Worm (Caenorhabditis elegans) whole organism, L1 larva: ENCODE results near the gene npp-9.
"Not testable (repeated sequence)": the region's sequence is repeated elsewhere in the genome, so short reads cannot be mapped to it uniquely, and the experiment has no call there.

Experiments used
- F16B12.6 ChIP-seq: fragments of 150-350 bp; optimal IDR thresholded peaks from 2 replicates; lab custom pipeline; 2014; ENCODE audit warnings: missing biosample characterization, missing genetic modification characterization
- Y116A8C.19 ChIP-seq: sonication (generic microtip); optimal IDR thresholded peaks from 2 replicates; lab custom pipeline; 2016; ENCODE audit warnings: missing compliant biosample characterization, missing genetic modification characterization, borderline replicate concordance
- blmp-1 ChIP-seq: fragments of 150-350 bp; optimal IDR thresholded peaks from 2 replicates; lab custom pipeline; 2014; ENCODE audit warnings: missing biosample characterization, missing genetic modification characterization
- efl-1 ChIP-seq, 4 experiments: fragments of 150-350 bp; optimal IDR thresholded peaks in 3 of 4; peaks in 1 of 4; 1 replicate in 1 of 4; 2 replicates in 3 of 4; lab custom pipeline; 2014; ENCODE audit warnings: missing biosample characterization in 2 of 4, missing genetic modification characterization in 2 of 4, missing genetic modification reagents in 2 of 4
- efl-3 ChIP-seq: fragments of 200-800 bp; sonication (Bioruptor generic); optimal IDR thresholded peaks from 2 replicates; lab custom pipeline; 2018; ENCODE audit warnings: mild to moderate bottlenecking, missing genetic modification characterization, missing compliant biosample characterization
- elt-3 ChIP-seq, 6 experiments: fragments of 150-350 bp in 1 of 6; sonication (generic microtip); optimal IDR thresholded peaks; 2 replicates each; lab custom pipeline; 2017 to 2018; ENCODE audit warnings: missing biosample characterization in 6 of 6, missing genetic modification characterization in 6 of 6, inconsistent platforms in 1 of 6
- fkh-4 ChIP-seq: sonication (generic microtip); optimal IDR thresholded peaks from 2 replicates; lab custom pipeline; 2016; ENCODE audit warnings: missing compliant biosample characterization, missing genetic modification characterization, borderline replicate concordance
- fos-1 ChIP-seq: fragments of 150-350 bp; optimal IDR thresholded peaks from 2 replicates; lab custom pipeline; 2014; ENCODE audit warnings: missing biosample characterization, missing genetic modification characterization
- hlh-17 ChIP-seq: fragments of 200-800 bp; sonication (Bioruptor generic); optimal IDR thresholded peaks from 2 replicates; lab custom pipeline; 2018; ENCODE audit warnings: missing genetic modification characterization, mild to moderate bottlenecking, missing compliant biosample characterization, moderate library complexity, borderline replicate concordance
- lin-15B ChIP-seq: fragments of 150-350 bp; sonication (generic microtip); optimal IDR thresholded peaks from 3 replicates; lab custom pipeline; 2014; ENCODE audit warnings: missing biosample characterization, missing genetic modification characterization
- lin-35 ChIP-seq, 2 experiments: fragments of 150-350 bp; optimal IDR thresholded peaks; 2 replicates each; lab custom pipeline; 2014; ENCODE audit warnings: missing biosample characterization in 2 of 2, missing genetic modification characterization in 2 of 2, missing genetic modification reagents in 2 of 2
- lsy-2 ChIP-seq, 2 experiments: fragments of 150-350 bp; optimal IDR thresholded peaks; 2 replicates each; lab custom pipeline; 2014; ENCODE audit warnings: missing biosample characterization in 2 of 2, missing genetic modification characterization in 2 of 2
- mab-9 ChIP-seq: fragments of 200-800 bp; sonication (Bioruptor generic); IDR thresholded peaks from 2 replicates; pipeline ENCODE4 v1.3.6; 2022; ENCODE audit warnings: missing genetic modification reagents, missing genetic modification characterization, missing compliant biosample characterization
- mdl-1 ChIP-seq, 2 experiments: fragments of 150-350 bp; optimal IDR thresholded peaks; 2 replicates each; lab custom pipeline; 2014 to 2017; ENCODE audit warnings: missing biosample characterization in 2 of 2, missing genetic modification characterization in 2 of 2, inconsistent platforms in 1 of 2
- nhr-19 ChIP-seq: fragments of 200-800 bp; sonication (Bioruptor generic); conservative IDR thresholded peaks from 2 replicates; pipeline ENCODE4 v1.3.6; 2022; ENCODE audit warnings: missing genetic modification characterization, missing compliant biosample characterization
- nhr-85 ChIP-seq: sonication (generic microtip); peaks from one replicate; lab custom pipeline; 2016; ENCODE audit warnings: missing genetic modification characterization, inconsistent platforms, missing compliant biosample characterization
- pag-3 ChIP-seq: sonication (generic microtip); optimal IDR thresholded peaks from 2 replicates; lab custom pipeline; 2017; ENCODE audit warnings: missing genetic modification characterization, mild to moderate bottlenecking, missing compliant biosample characterization, antibody characterized with exemption, borderline replicate concordance; ENCODE audit not compliant: insufficient read depth
- pax-3 ChIP-seq: fragments of 200-800 bp; sonication (Bioruptor generic); optimal IDR thresholded peaks from 2 replicates; lab custom pipeline; 2018; ENCODE audit warnings: mild to moderate bottlenecking, missing genetic modification characterization, moderate library complexity, missing compliant biosample characterization
- skn-1 ChIP-seq: fragments of 150-350 bp; optimal IDR thresholded peaks from 2 replicates; lab custom pipeline; 2014; ENCODE audit warnings: missing biosample characterization, missing genetic modification characterization
- snpc-4 ChIP-seq: fragments of 150-350 bp; optimal IDR thresholded peaks from 2 replicates; lab custom pipeline; 2014; ENCODE audit warnings: missing biosample characterization, missing genetic modification characterization
- sox-4 ChIP-seq: sonication (generic microtip); optimal IDR thresholded peaks from 2 replicates; lab custom pipeline; 2016; ENCODE audit warnings: missing genetic modification characterization, missing compliant biosample characterization
- sup-37 ChIP-seq: fragments of 200-800 bp; sonication (Bioruptor generic); optimal IDR thresholded peaks from 2 replicates; lab custom pipeline; 2018; ENCODE audit warnings: mild to moderate bottlenecking, missing genetic modification characterization, missing compliant biosample characterization
- tlp-1 ChIP-seq: fragments of 150-350 bp; optimal IDR thresholded peaks from 2 replicates; lab custom pipeline; 2014; ENCODE audit warnings: missing biosample characterization, missing genetic modification characterization
- unc-62 ChIP-seq: fragments of 150-350 bp; optimal IDR thresholded peaks from 2 replicates; lab custom pipeline; 2014; ENCODE audit warnings: missing biosample characterization, missing genetic modification reagents, missing genetic modification characterization
- xbp-1 ChIP-seq: sonication (generic microtip); optimal IDR thresholded peaks from 2 replicates; lab custom pipeline; 2016; ENCODE audit warnings: missing genetic modification characterization, missing compliant biosample characterization
- zag-1 ChIP-seq: fragments of 150-350 bp; optimal IDR thresholded peaks from 2 replicates; lab custom pipeline; 2014; ENCODE audit warnings: missing biosample characterization, missing genetic modification characterization
- ztf-11 ChIP-seq, 2 experiments: sonication (generic microtip); optimal IDR thresholded peaks; 2 replicates each; lab custom pipeline; 2016 to 2017; ENCODE audit warnings: missing genetic modification characterization in 2 of 2, missing biosample characterization in 1 of 2, missing compliant biosample characterization in 1 of 2
- ztf-4 ChIP-seq: fragments of 150-350 bp; optimal IDR thresholded peaks from 2 replicates; lab custom pipeline; 2014; ENCODE audit warnings: missing biosample characterization, missing genetic modification characterization

npp-9 gene

DNA sequence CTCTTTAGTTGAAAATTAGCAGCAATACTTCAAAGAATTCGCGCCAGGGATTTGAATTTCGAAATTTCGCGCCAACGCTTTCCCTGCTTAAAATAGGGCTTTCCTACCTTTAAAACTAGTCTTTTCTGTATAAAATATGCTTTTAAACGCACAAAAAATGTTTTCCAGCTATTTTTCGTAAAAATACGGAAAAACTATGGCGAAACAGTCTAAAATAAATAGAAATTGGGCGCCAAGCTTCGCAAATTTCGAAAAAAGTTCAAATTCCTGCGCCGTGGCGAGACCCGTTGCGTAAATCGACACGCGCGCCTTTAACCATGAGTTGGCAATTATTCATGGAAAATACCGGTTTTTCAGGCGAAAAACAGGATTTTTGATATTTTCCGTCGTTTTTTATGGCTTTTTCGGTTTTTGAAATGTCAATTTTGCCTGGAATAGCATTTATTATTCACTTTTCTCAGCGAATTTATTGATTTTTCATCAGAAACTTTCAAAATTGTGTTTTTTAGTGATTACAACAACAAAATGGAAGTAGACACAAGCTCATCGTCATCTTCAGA is at the start of gene npp-9, which contains the start of gene F59A2.5 (continued):
- TF ChIP-seq snpc-4 (tag; lab: Kevin White, UChicago) (no peak), tlp-1 (no peak), lin-35 (GFP tag; optimal IDR thresholded peaks at IDR 0.05; lab: Kevin White, UChicago) (peak; percentile 65 to 85), lin-15B (tag; lab: Kevin White, UChicago) (peak; percentile 43), unc-62 (GFP tag; lab: Kevin White, UChicago) (no peak), xbp-1 (tag; lab: Kevin White, UChicago) (peak; percentile 31), Y116A8C.19 (tag; lab: Kevin White, UChicago) (no peak), mab-9 (GFP tag; lab: Robert Waterston, UW) (no peak)

DNA sequence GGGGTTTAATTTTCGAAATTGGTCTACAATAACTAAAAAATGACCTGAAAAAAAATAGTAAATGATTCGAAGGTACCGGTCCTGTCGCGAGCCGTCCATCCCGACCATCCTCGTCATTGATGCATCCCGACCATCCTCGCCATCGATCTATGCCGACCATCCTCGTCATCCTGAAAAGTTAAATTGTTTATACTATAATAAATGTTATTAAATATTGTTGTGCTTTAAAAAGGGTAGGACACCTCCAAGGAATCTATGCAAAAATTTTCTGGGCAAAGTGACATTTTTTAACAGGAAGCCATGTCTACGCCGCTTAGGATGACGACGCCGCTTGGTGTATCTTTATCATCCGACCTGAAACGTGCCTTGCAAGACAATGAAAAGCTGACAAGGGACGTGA is 49.8 kb upstream of the npp-9 start, which contains the start of gene C34C12.1:
C34C12.1 (plus strand) TSS at position 301 of the 400 bp plus-strand sequence.
- TF ChIP-seq nhr-19 (GFP tag; lab: Robert Waterston, UW); pag-3 (tag; lab: Kevin White, UChicago); skn-1 (tag; lab: Kevin White, UChicago): not testable (repeated sequence)

DNA sequence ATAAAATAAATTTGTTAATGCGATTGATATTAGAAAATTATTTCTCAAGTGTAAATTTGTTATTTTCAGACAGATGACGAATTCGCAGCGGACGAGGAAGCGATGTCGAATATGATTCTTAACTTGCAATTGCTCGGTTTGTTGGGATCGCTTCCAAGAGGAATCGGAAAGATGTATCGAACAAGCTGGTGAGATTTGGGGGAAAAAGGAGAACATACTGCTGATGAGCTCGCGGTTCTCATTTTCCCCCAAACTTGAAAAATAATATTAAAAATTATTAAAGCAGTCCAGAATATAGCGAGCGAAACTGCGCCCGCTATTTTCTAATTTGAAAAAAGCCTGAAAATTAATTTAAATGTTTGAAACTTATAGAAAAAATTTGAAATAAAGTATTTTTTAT is 49.2 kb upstream of the npp-9 start, which contains the start of gene C34C12.2:
C34C12.2 (plus strand) TSS at position 301 of the 400 bp plus-strand sequence.
- TF ChIP-seq tlp-1; ztf-4 (tag; lab: Kevin White, UChicago); blmp-1 (tag; lab: Kevin White, UChicago): not testable (repeated sequence)

DNA sequence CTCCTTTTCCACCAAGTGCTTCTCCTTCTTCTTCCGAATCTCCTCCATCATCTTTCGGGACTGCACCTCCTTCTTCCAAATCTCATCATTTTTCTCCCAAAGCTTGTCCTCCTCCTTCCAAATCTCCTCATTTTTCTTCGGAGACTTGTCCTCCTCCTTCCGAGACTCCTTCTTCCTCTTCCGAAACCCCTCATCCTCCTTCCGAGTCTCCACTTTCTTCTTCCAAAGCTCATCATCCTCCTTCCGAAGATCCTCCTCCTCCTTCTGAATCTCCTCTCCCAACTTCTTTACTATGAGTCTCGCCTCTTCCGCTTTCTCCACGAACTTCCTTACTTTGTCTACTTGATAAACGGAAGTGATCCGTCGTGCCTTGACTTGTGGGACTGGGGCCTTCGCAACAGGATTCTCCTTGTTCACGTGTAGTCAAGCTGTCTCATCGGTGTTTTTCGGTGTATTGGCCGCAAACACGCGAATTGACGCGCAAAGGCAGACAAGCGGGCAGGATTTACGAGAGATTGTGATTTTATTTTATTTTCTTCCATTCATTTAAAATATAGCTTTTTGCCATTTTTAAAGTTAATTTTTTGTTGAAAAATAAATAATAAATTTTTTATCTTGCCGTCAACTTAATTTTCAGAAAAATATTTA is 48.4 kb upstream of the npp-9 start, which contains the start of the genes K01A11.3 and C34C12.12:
K01A11.3 (minus strand) TSS at position 51 of the 648 bp plus-strand sequence.
C34C12.12 (plus strand) TSS at position 632 of the 648 bp plus-strand sequence.
- TF ChIP-seq mab-9 (GFP tag; lab: Robert Waterston, UW) (no peak), efl-1 (optimal IDR thresholded peaks at IDR 0.05; lab: Kevin White, UChicago) (peak in 1 of 2 experiments; percentile 22), efl-1 (GFP tag; optimal IDR thresholded peaks at IDR 0.05 in 1 of 2; lab: Kevin White, UChicago) (peak in 1 of 2 experiments; percentile 9), lsy-2 (tag; optimal IDR thresholded peaks at IDR 0.05; lab: Kevin White, UChicago) (peak in 1 of 2 experiments; percentile 26), lin-15B (tag; lab: Kevin White, UChicago) (no peak), F16B12.6 (tag; lab: Kevin White, UChicago) (peak; percentile 65), nhr-19 (GFP tag; lab: Robert Waterston, UW) (no peak)

DNA sequence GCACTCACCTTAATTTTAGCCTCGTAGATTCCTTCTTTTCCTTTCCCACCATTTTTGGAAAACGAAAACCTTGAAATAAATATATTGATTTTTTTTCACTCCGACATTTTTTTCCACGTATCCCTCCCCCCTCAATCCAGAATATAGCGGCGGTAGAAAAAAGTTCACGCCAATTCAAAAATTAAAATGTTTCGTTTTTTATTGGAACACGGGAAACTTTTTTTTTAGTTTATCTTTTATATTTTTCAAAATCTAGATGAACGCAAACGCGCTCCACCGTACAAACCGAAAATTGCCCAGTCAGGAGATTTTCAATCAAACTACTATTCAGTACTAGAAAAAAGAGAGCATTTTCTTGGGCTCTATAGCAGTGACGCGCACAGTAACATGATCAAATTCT is 39.9 kb upstream of the npp-9 start, which contains the start of gene spe-41:
spe-41 (minus strand) TSS at position 72 of the 400 bp plus-strand sequence.
- TF ChIP-seq ztf-11 (tag; optimal IDR thresholded peaks at IDR 0.05; lab: Kevin White, UChicago) (no peak), elt-3 (tag; optimal IDR thresholded peaks at IDR 0.05; lab: Kevin White, UChicago) (no peak), mdl-1 (tag; optimal IDR thresholded peaks at IDR 0.05; lab: Kevin White, UChicago) (no peak), nhr-85 (tag; lab: Kevin White, UChicago) (no peak), skn-1 (tag; lab: Kevin White, UChicago) (no peak), hlh-17 (GFP tag; lab: Kevin White, UChicago) (no peak), pax-3 (no peak), sox-4 (tag; lab: Kevin White, UChicago) (no peak), sup-37 (GFP tag; lab: Kevin White, UChicago) (no peak), fkh-4 (tag; lab: Kevin White, UChicago) (no peak), zag-1 (no peak), efl-3 (GFP tag; lab: Kevin White, UChicago) (no peak), fos-1 (tag; lab: Kevin White, UChicago) (no peak)
